Worm (Caenorhabditis elegans) whole organism, L1 larva: ENCODE results near the gene Y57G7A.6.
A peak's percentile ranks its signal among the peaks of the same experiment; 100 is the strongest.

Experiments used
- egl-27 ChIP-seq, 2 experiments: fragments of 150-350 bp in 1 of 2; sonication (generic microtip); optimal IDR thresholded peaks; 3 replicates each; lab custom pipeline; 2017 to 2018; ENCODE audit warnings: missing biosample characterization in 2 of 2, missing genetic modification characterization in 2 of 2, missing genetic modification reagents in 2 of 2
- elt-3 ChIP-seq, 6 experiments: fragments of 150-350 bp in 1 of 6; sonication (generic microtip); optimal IDR thresholded peaks; 2 replicates each; lab custom pipeline; 2017 to 2018; ENCODE audit warnings: missing biosample characterization in 6 of 6, missing genetic modification characterization in 6 of 6, inconsistent platforms in 1 of 6
- fos-1 ChIP-seq: fragments of 150-350 bp; optimal IDR thresholded peaks from 2 replicates; lab custom pipeline; 2014; ENCODE audit warnings: missing biosample characterization, missing genetic modification characterization
- lin-15B ChIP-seq: fragments of 150-350 bp; sonication (generic microtip); optimal IDR thresholded peaks from 3 replicates; lab custom pipeline; 2014; ENCODE audit warnings: missing biosample characterization, missing genetic modification characterization
- lsy-2 ChIP-seq, 2 experiments: fragments of 150-350 bp; optimal IDR thresholded peaks; 2 replicates each; lab custom pipeline; 2014; ENCODE audit warnings: missing biosample characterization in 2 of 2, missing genetic modification characterization in 2 of 2
- mef-2 ChIP-seq: fragments of 150-350 bp; optimal IDR thresholded peaks from 2 replicates; lab custom pipeline; 2014; ENCODE audit warnings: missing biosample characterization, missing genetic modification characterization
- nhr-12 ChIP-seq: sonication (generic microtip); optimal IDR thresholded peaks from 2 replicates; lab custom pipeline; 2017; ENCODE audit warnings: missing biosample characterization, missing genetic modification characterization
- nhr-76 ChIP-seq: sonication (generic microtip); optimal IDR thresholded peaks from 2 replicates; lab custom pipeline; 2017; ENCODE audit warnings: missing biosample characterization, missing genetic modification characterization
- pqm-1 ChIP-seq: sonication (generic microtip); optimal IDR thresholded peaks from 3 replicates; lab custom pipeline; 2017; ENCODE audit warnings: missing biosample characterization, missing genetic modification characterization
- skn-1 ChIP-seq: fragments of 150-350 bp; optimal IDR thresholded peaks from 2 replicates; lab custom pipeline; 2014; ENCODE audit warnings: missing biosample characterization, missing genetic modification characterization
- snpc-4 ChIP-seq: fragments of 150-350 bp; optimal IDR thresholded peaks from 2 replicates; lab custom pipeline; 2014; ENCODE audit warnings: missing biosample characterization, missing genetic modification characterization
- unc-62 ChIP-seq: fragments of 150-350 bp; optimal IDR thresholded peaks from 2 replicates; lab custom pipeline; 2014; ENCODE audit warnings: missing biosample characterization, missing genetic modification reagents, missing genetic modification characterization
- zag-1 ChIP-seq: fragments of 150-350 bp; optimal IDR thresholded peaks from 2 replicates; lab custom pipeline; 2014; ENCODE audit warnings: missing biosample characterization, missing genetic modification characterization
- ztf-11 ChIP-seq, 2 experiments: sonication (generic microtip); optimal IDR thresholded peaks; 2 replicates each; lab custom pipeline; 2016 to 2017; ENCODE audit warnings: missing genetic modification characterization in 2 of 2, missing biosample characterization in 1 of 2, missing compliant biosample characterization in 1 of 2

DNA sequence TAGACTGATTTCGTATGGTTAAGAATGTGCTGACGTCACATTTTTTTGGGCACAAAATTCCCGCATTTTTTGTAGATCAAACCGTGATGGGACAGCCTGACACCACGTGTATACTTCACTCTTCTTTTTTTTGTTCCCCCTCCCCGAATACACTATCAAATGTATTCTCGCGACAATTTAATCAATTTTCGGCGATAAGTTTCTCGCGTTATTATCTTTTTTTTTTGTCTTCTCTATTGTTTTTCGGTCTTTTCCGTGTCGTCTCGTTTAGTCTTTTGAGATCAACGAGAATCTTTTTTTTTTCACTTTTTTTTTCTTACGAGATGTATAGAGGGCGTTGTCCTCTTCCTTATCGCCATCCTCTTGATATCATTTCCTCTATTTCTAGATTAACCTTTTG, 29.8 kb upstream of the Y57G7A.6 start:
- no peak for TF ChIP-seq fos-1
- TF ChIP-seq snpc-4 = no peak
- TF ChIP-seq ztf-11 (tag; optimal IDR thresholded peaks at IDR 0.05; lab: Kevin White, UChicago) = no peak
- no peak for TF ChIP-seq zag-1
- no peak for TF ChIP-seq nhr-76 (tag; lab: Kevin White, UChicago)
- no peak for TF ChIP-seq skn-1 (tag; lab: Kevin White, UChicago)
- no peak for TF ChIP-seq egl-27 (tag; optimal IDR thresholded peaks at IDR 0.05; lab: Kevin White, UChicago)
- no peak for TF ChIP-seq nhr-12 (tag; lab: Kevin White, UChicago)
- no peak for TF ChIP-seq lsy-2 (tag; optimal IDR thresholded peaks at IDR 0.05; lab: Kevin White, UChicago)
- no peak for TF ChIP-seq pqm-1 (tag; lab: Kevin White, UChicago)
- TF ChIP-seq elt-3 (tag; optimal IDR thresholded peaks at IDR 0.05; lab: Kevin White, UChicago) = peak in 3 of 6 experiments; percentile 7 to 65 (median 17)
- no peak for TF ChIP-seq lin-15B (tag; lab: Kevin White, UChicago)
- TF ChIP-seq mef-2 (tag; lab: Kevin White, UChicago) = no peak
- TF ChIP-seq unc-62 = no peak
